Worm (Caenorhabditis elegans) whole organism, L4/young adult: ENCODE results near the gene M110.7.

Experiments used
- W03F9.2 ChIP-seq: fragments of 150-350 bp; optimal IDR thresholded peaks from 2 replicates; lab custom pipeline; 2014; ENCODE audit warnings: missing biosample characterization, missing genetic modification characterization
- dao-5 ChIP-seq: sonication (generic microtip); optimal IDR thresholded peaks from 2 replicates; lab custom pipeline; 2016; ENCODE audit warnings: missing genotype, missing genetic modification characterization, moderate library complexity, missing compliant biosample characterization
- him-1 ChIP-seq: sonication (generic microtip); optimal IDR thresholded peaks from 2 replicates; lab custom pipeline; 2016; ENCODE audit warnings: missing genotype, missing genetic modification reagents, missing genetic modification characterization, missing compliant biosample characterization

DNA sequence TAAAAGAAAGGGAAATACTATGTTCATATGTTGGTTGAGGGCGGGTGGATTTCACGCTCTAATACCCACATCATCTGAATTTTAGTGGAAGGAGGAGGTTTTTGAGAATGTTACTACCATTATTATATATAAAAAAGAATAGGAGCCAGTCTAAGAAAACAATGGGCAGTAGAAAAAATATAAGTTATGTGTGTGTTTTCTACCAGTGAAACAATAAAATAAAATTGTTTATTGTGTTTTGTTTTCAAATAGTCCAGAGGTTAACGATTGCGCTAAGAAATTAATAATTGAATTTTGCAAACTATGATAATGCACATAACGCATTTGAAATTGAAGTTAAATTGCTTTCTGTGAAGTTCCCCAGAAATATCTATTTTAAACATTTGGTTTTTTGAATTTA lies 23.1 kb upstream of the M110.7 start, which contains the start of gene M110.8:
- TF ChIP-seq him-1 (no peak), dao-5 (tag; lab: Kevin White, UChicago) (no peak), W03F9.2 (tag; lab: Kevin White, UChicago) (no peak)
